Worm (Caenorhabditis elegans): ENCODE results near the gene T08D10.3.

The T08D10.3 gene

DNA sequence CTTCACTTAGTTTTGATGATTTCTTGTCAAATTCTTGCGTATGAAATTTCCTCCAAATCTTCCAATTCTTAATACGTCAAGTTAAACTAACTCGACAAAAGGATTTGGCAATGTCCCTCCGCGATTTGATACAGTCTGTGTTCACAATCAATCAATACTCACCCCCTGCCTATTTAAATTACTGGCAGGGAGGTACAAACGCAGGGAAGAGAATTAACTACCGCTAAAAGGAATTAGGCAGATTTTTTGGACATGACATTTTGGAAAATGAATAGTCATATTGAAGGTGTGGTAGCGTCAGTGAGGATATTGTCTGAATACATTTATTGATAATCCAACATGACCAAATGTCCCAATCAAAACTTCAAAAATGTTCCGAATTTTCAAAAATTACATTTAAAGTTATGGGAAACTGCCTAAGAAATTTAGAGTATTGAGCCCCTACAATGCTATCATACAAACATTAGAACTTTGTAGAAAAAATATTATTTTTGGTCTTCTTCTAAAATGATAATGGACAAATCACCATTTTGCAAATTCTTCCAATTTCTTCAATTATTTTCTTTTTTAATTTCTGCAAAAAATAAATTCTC, 17.8 kb upstream of the T08D10.3 start (continued):
- no peak for TF ChIP-seq D2030.7 (GFP tag; IDR thresholded peaks at IDR 0.05)
- peak; percentile 96 for TF ChIP-seq madf-10 (tag; optimal IDR thresholded peaks at IDR 0.05)
- TF ChIP-seq B0019.2 (GFP tag; conservative IDR thresholded peaks at IDR 0.05), result no peak
- peak; percentile 87 for TF ChIP-seq mcd-1 (GFP tag; IDR thresholded peaks at IDR 0.05)
- peak; percentile 68 for TF ChIP-seq ztf-18 (tag; optimal IDR thresholded peaks at IDR 0.05)
- peak; percentile 85 for TF ChIP-seq hmg-1.2 (GFP tag; IDR thresholded peaks at IDR 0.05)
- TF ChIP-seq fkh-3 (tag; optimal IDR thresholded peaks at IDR 0.05), result peak; percentile 50
- peak; percentile 98 for TF ChIP-seq atf-7 (tag; optimal IDR thresholded peaks at IDR 0.05)
- TF ChIP-seq lsl-1 (GFP tag; optimal IDR thresholded peaks at IDR 0.05), result no peak
- TF ChIP-seq mes-4 (tag; optimal IDR thresholded peaks at IDR 0.05), result no peak
- peak; percentile 78; the same call in 1 of the 2 replicates for TF ChIP-seq let-526 (GFP tag; IDR thresholded peaks at IDR 0.05)
- peak in 2 of 3 experiments; percentile 89 to 98 for TF ChIP-seq lin-35 (GFP tag; optimal IDR thresholded peaks at IDR 0.05)
- TF ChIP-seq somi-1 (GFP tag; optimal IDR thresholded peaks at IDR 0.05), result peak; percentile 98
- TF ChIP-seq unc-130 (GFP tag; optimal IDR thresholded peaks at IDR 0.05), result peak; percentile 22
- no peak for TF ChIP-seq zfh-2 (GFP tag; conservative IDR thresholded peaks at IDR 0.05)
- no peak for TF ChIP-seq F49E8.2 (tag; optimal IDR thresholded peaks at IDR 0.05; ENCODE audit: insufficient read depth)
- TF ChIP-seq tbp1 (GFP tag; optimal IDR thresholded peaks at IDR 0.05), result peak; percentile 80
- TF ChIP-seq nhr-80 (tag; optimal IDR thresholded peaks at IDR 0.05), result peak; percentile 87
- peak; percentile 70; the same call in 1 of the 2 replicates for TF ChIP-seq ceh-100 (GFP tag; IDR thresholded peaks at IDR 0.05)
- TF ChIP-seq F33H1.4 (GFP tag; IDR thresholded peaks at IDR 0.05), result no peak; the same call in none of the 2 replicates
- peak; percentile 98 for TF ChIP-seq nfyb-1 (GFP tag; IDR thresholded peaks at IDR 0.05)
- no peak for TF ChIP-seq ztf-25 (GFP tag; IDR thresholded peaks at IDR 0.05)
- no peak for TF ChIP-seq snpc-3.4 (tag; optimal IDR thresholded peaks at IDR 0.05)
- no peak for TF ChIP-seq egrh-3 (GFP tag; IDR thresholded peaks at IDR 0.05)
- no peak for TF ChIP-seq bed-2 (GFP tag; IDR thresholded peaks at IDR 0.05)
- TF ChIP-seq snpc-1.1 (tag; optimal IDR thresholded peaks at IDR 0.05; ENCODE audit: insufficient read depth), result no peak
- TF ChIP-seq C06A6.2 (GFP tag; conservative IDR thresholded peaks at IDR 0.05), result peak; percentile 92
- peak; percentile 93 for TF ChIP-seq pbrm-1 (GFP tag; IDR thresholded peaks at IDR 0.05)
- TF ChIP-seq sdz-38 (tag; optimal IDR thresholded peaks at IDR 0.05), result no peak
- peak; percentile 79; the same call in 1 of the 2 replicates for TF ChIP-seq lin-26 (GFP tag; IDR thresholded peaks at IDR 0.05)
- no peak for TF ChIP-seq nfya-1 (tag; optimal IDR thresholded peaks at IDR 0.05; ENCODE audit: borderline replicate concordance, insufficient read depth)
- TF ChIP-seq attf-6 (GFP tag; IDR thresholded peaks at IDR 0.05), result no peak
- TF ChIP-seq efl-1 (GFP tag; optimal IDR thresholded peaks at IDR 0.05), result no peak
- peak; percentile 97 for TF ChIP-seq rcor-1 (GFP tag; IDR thresholded peaks at IDR 0.05)
- peak; percentile 47 for TF ChIP-seq ceh-79 (tag; optimal IDR thresholded peaks at IDR 0.05)
- no peak for TF ChIP-seq attf-3 (GFP tag; conservative IDR thresholded peaks at IDR 0.05)
- TF ChIP-seq bed-1 (GFP tag; IDR thresholded peaks at IDR 0.05), result peak; percentile 90; the same call in 1 of the 2 replicates
- TF ChIP-seq hlh-12 (tag; optimal IDR thresholded peaks at IDR 0.05), result no peak
- TF ChIP-seq ztf-3 (GFP tag; optimal IDR thresholded peaks at IDR 0.05), result peak; percentile 88
- no peak for TF ChIP-seq ama-1 (optimal IDR thresholded peaks at IDR 0.05)
- TF ChIP-seq ama-1 (GFP tag; optimal IDR thresholded peaks at IDR 0.05), result peak; percentile 66 to 90
- TF ChIP-seq let-607 (tag; optimal IDR thresholded peaks at IDR 0.05), result peak; percentile 55 to 93
- TF ChIP-seq dpl-1 (GFP tag; optimal IDR thresholded peaks at IDR 0.05), result no peak
- TF ChIP-seq sea-2 (GFP tag; IDR thresholded peaks at IDR 0.05), result 0 out of 2 replicates have a peak, but pooled peaks have one; percentile 49
- peak; percentile 55 for TF ChIP-seq sptf-2 (GFP tag; optimal IDR thresholded peaks at IDR 0.05)
- TF ChIP-seq F10E7.11 (tag; optimal IDR thresholded peaks at IDR 0.05), result peak; percentile 84
- no peak for TF ChIP-seq ztf-28 (GFP tag; IDR thresholded peaks at IDR 0.05)
- TF ChIP-seq Y56A3A.18 (GFP tag; IDR thresholded peaks at IDR 0.05), result peak; percentile 99

Data from whole organism, young adult.